Fruit fly (Drosophila melanogaster) Kc167 (cell line): ENCODE results near the gene dachs.

Experiments
- Myc ChIP-seq: fragments of >200 bp; optimal IDR thresholded peaks from 2 replicates; lab custom pipeline; 2017; ENCODE audit warnings: missing external identifiers
- psq ChIP-seq: fragments of >200 bp; optimal IDR thresholded peaks from 2 replicates; lab custom pipeline; 2017; ENCODE audit warnings: missing external identifiers
- ttk ChIP-seq: sonication (Bioruptor generic); optimal IDR thresholded peaks from 2 replicates; lab custom pipeline; 2017; ENCODE audit warnings: missing external identifiers

dm6 chr2L:8424662-8425208 is 41.9 kb upstream of the dachs start:
- TF ChIP-seq psq (lab: Kevin White, UChicago), result no peak
- TF ChIP-seq ttk, result no peak
- TF ChIP-seq Myc (lab: Kevin White, UChicago), result no peak
